Worm (Caenorhabditis elegans) whole organism, early embryonic: ENCODE results near the gene lec-9.

Experiments used
- B0310.2 ChIP-seq: sonication (generic microtip); optimal IDR thresholded peaks from 2 replicates; lab custom pipeline; 2016; ENCODE audit warnings: mild to moderate bottlenecking, missing genetic modification characterization, missing compliant biosample characterization
- ama-1 ChIP-seq: fragments of 150-350 bp; optimal IDR thresholded peaks from 2 replicates; lab custom pipeline; 2014
- ceh-13 ChIP-seq: fragments of 200-800 bp; sonication (Bioruptor generic); optimal IDR thresholded peaks from 2 replicates; lab custom pipeline; 2018; ENCODE audit warnings: mild to moderate bottlenecking, missing genetic modification characterization, missing compliant biosample characterization
- ets-7 ChIP-seq: sonication (generic microtip); optimal IDR thresholded peaks from 2 replicates; lab custom pipeline; 2016; ENCODE audit warnings: missing genotype, missing genetic modification characterization, missing compliant biosample characterization
- hnd-1 ChIP-seq: sonication (generic microtip); optimal IDR thresholded peaks from 2 replicates; lab custom pipeline; 2016; ENCODE audit warnings: missing genetic modification characterization, missing compliant biosample characterization
- tbx-37 ChIP-seq: fragments of 200-800 bp; sonication (Bioruptor generic); conservative IDR thresholded peaks from 2 replicates; pipeline ENCODE4 v1.3.6; 2022; ENCODE audit warnings: missing genetic modification reagents, missing genetic modification characterization, missing compliant biosample characterization

ce11 chrX:17600139-17600538 is at the start of gene lec-9:
- TF ChIP-seq ets-7 (tag; lab: Kevin White, UChicago) (no peak), B0310.2 (tag; lab: Kevin White, UChicago) (no peak), tbx-37 (GFP tag; lab: Robert Waterston, UW) (no peak), hnd-1 (tag; lab: Kevin White, UChicago) (no peak), ama-1 (lab: Kevin White, UChicago) (no peak), ceh-13 (GFP tag; lab: Kevin White, UChicago) (no peak)
